Fruit fly (Drosophila melanogaster) whole organism, prepupa: Measurements from ENCODE around the gene CtsF.
A peak's percentile ranks its signal among the peaks of the same experiment; 100 is the strongest.

Experiments
- CG10631 ChIP-seq: fragments of 200-800 bp; sonication (Bioruptor generic); optimal IDR thresholded peaks from 2 replicates; lab custom pipeline; 2016; ENCODE audit warnings: missing biosample characterization, missing genetic modification characterization
- CG10669 ChIP-seq: fragments of 200-800 bp; sonication (Bioruptor generic); optimal IDR thresholded peaks from 3 replicates; lab custom pipeline; 2018; ENCODE audit warnings: missing biosample characterization, mild to moderate bottlenecking, missing genetic modification characterization, moderate library complexity
- CG11294 ChIP-seq: fragments of 200-800 bp; sonication (Bioruptor generic); IDR thresholded peaks from 2 replicates; pipeline ENCODE4 v1.3.6; 2022; ENCODE audit warnings: missing biosample characterization, missing genetic modification characterization
- CG11902 ChIP-seq: fragments of 200-800 bp; sonication (Bioruptor generic); optimal IDR thresholded peaks from 3 replicates; lab custom pipeline; 2016; ENCODE audit warnings: missing biosample characterization, missing genetic modification characterization
- CG15336 ChIP-seq: fragments of 200-800 bp; sonication (Bioruptor generic); IDR thresholded peaks from 2 replicates; pipeline ENCODE4 v1.3.6; 2022; ENCODE audit warnings: missing biosample characterization, missing genetic modification characterization
- CG1621 ChIP-seq: fragments of 200-800 bp; sonication (Bioruptor generic); optimal IDR thresholded peaks from 3 replicates; lab custom pipeline; 2018; ENCODE audit warnings: missing biosample characterization, mild to moderate bottlenecking, missing genetic modification characterization
- CG16779 ChIP-seq: fragments of 200-800 bp; sonication (Bioruptor generic); optimal IDR thresholded peaks from 3 replicates; lab custom pipeline; 2017; ENCODE audit warnings: missing biosample characterization, mild to moderate bottlenecking, missing genetic modification characterization
- CG32006 ChIP-seq: fragments of 200-800 bp; sonication (Bioruptor generic); optimal IDR thresholded peaks from 3 replicates; lab custom pipeline; 2017; ENCODE audit warnings: missing biosample characterization, mild to moderate bottlenecking, missing genetic modification characterization
- CG34406 ChIP-seq: fragments of 200-800 bp; sonication (Bioruptor generic); optimal IDR thresholded peaks from 3 replicates; lab custom pipeline; 2016; ENCODE audit warnings: missing biosample characterization, missing genetic modification characterization
- CG3919 ChIP-seq: fragments of 200-800 bp; sonication (Bioruptor generic); optimal IDR thresholded peaks from 3 replicates; lab custom pipeline; 2016; ENCODE audit warnings: missing biosample characterization, missing genetic modification characterization
- CG4318 ChIP-seq: fragments of 200-800 bp; sonication (Bioruptor generic); optimal IDR thresholded peaks from 3 replicates; lab custom pipeline; 2017; ENCODE audit warnings: missing biosample characterization, mild to moderate bottlenecking, missing genetic modification characterization
- CG6163 ChIP-seq: fragments of 200-800 bp; sonication (Bioruptor generic); IDR thresholded peaks from 3 replicates; pipeline ENCODE4 v1.3.6; 2022; ENCODE audit warnings: missing biosample characterization, missing genetic modification characterization
- CG6276 ChIP-seq: fragments of 200-800 bp; sonication (Bioruptor generic); optimal IDR thresholded peaks from 2 replicates; lab custom pipeline; 2017; ENCODE audit warnings: missing biosample characterization, mild to moderate bottlenecking, missing genetic modification characterization
- CG6792 ChIP-seq: fragments of 200-800 bp; sonication (Bioruptor generic); optimal IDR thresholded peaks from 3 replicates; lab custom pipeline; 2016; ENCODE audit warnings: missing biosample characterization, missing genetic modification characterization
- CG6808 ChIP-seq: fragments of 200-800 bp; sonication (Bioruptor generic); optimal IDR thresholded peaks from 3 replicates; lab custom pipeline; 2017; ENCODE audit warnings: missing biosample characterization, missing genetic modification characterization, mild to moderate bottlenecking, moderate library complexity, missing genetic modification reagents
- CG6854 ChIP-seq: fragments of 200-800 bp; sonication (Bioruptor generic); optimal IDR thresholded peaks from 2 replicates; lab custom pipeline; 2017; ENCODE audit warnings: missing biosample characterization, mild to moderate bottlenecking, missing genetic modification characterization
- CG7368 ChIP-seq: fragments of 200-800 bp; sonication (Bioruptor generic); optimal IDR thresholded peaks from 3 replicates; lab custom pipeline; 2016; ENCODE audit warnings: missing biosample characterization, missing genetic modification characterization
- CG8119 ChIP-seq: fragments of 200-800 bp; sonication (Bioruptor generic); IDR thresholded peaks from 3 replicates; pipeline ENCODE4 v1.3.6; 2022; ENCODE audit warnings: missing biosample characterization, missing genetic modification characterization
- CG8632 ChIP-seq: fragments of 200-800 bp; sonication (Bioruptor generic); optimal IDR thresholded peaks from 3 replicates; lab custom pipeline; 2016; ENCODE audit warnings: missing biosample characterization, missing genetic modification characterization
- Eip75B ChIP-seq: fragments of 200-800 bp; sonication (Bioruptor generic); optimal IDR thresholded peaks from 3 replicates; lab custom pipeline; 2016; ENCODE audit warnings: missing biosample characterization, missing genetic modification characterization
- Eip78C ChIP-seq: fragments of 200-800 bp; sonication (Bioruptor generic); peaks from one replicate; lab custom pipeline; 2016; ENCODE audit warnings: missing biosample characterization, missing genetic modification characterization
- Eip93F ChIP-seq: fragments of 200-800 bp; sonication (Bioruptor generic); optimal IDR thresholded peaks from 2 replicates; lab custom pipeline; 2016; ENCODE audit warnings: missing biosample characterization, mild to moderate bottlenecking, missing genetic modification characterization
- Ets21C ChIP-seq: fragments of 200-800 bp; sonication (Bioruptor generic); optimal IDR thresholded peaks from 3 replicates; lab custom pipeline; 2016; ENCODE audit warnings: missing biosample characterization, missing genetic modification characterization
- Ets96B ChIP-seq: fragments of 200-800 bp; optimal IDR thresholded peaks from 2 replicates; lab custom pipeline; 2019; ENCODE audit warnings: missing biosample characterization, mild to moderate bottlenecking, missing genetic modification characterization, moderate library complexity
- Gug ChIP-seq: fragments of 200-800 bp; sonication (Bioruptor generic); IDR thresholded peaks from 2 replicates; pipeline ENCODE4 v1.3.6; 2022; ENCODE audit warnings: missing biosample characterization, missing genetic modification characterization
- Hr38 ChIP-seq: sonication (Bioruptor generic); optimal IDR thresholded peaks from 2 replicates; lab custom pipeline; 2016; ENCODE audit warnings: missing biosample characterization, missing genetic modification characterization
- Hr39 ChIP-seq: fragments of 200-800 bp; sonication (Bioruptor generic); optimal IDR thresholded peaks from 2 replicates; lab custom pipeline; 2016; ENCODE audit warnings: missing biosample characterization, missing genetic modification characterization
- Hr4 ChIP-seq: fragments of 200-800 bp; sonication (Bioruptor generic); optimal IDR thresholded peaks from 3 replicates; lab custom pipeline; 2016; ENCODE audit warnings: missing biosample characterization, missing genetic modification characterization
- Met ChIP-seq: fragments of 200-800 bp; sonication (Bioruptor generic); optimal IDR thresholded peaks from 3 replicates; lab custom pipeline; 2016; ENCODE audit warnings: missing biosample characterization, missing genetic modification characterization
- OdsH ChIP-seq: fragments of 200-800 bp; sonication (Bioruptor generic); optimal IDR thresholded peaks from 3 replicates; lab custom pipeline; 2016; ENCODE audit warnings: missing biosample characterization, missing genetic modification characterization
- Smox ChIP-seq: fragments of 200-800 bp; sonication (Bioruptor generic); optimal IDR thresholded peaks from 3 replicates; lab custom pipeline; 2016; ENCODE audit warnings: missing biosample characterization, missing genetic modification characterization
- Sox102F ChIP-seq: fragments of 200-800 bp; sonication (Bioruptor generic); optimal IDR thresholded peaks from 2 replicates; lab custom pipeline; 2016; ENCODE audit warnings: missing biosample characterization, mild to moderate bottlenecking, missing genetic modification characterization
- achi ChIP-seq: fragments of 200-800 bp; sonication (Bioruptor generic); optimal IDR thresholded peaks from 3 replicates; lab custom pipeline; 2016; ENCODE audit warnings: missing biosample characterization, missing genetic modification characterization
- acj6 ChIP-seq: fragments of 200-800 bp; sonication (Bioruptor generic); optimal IDR thresholded peaks from 3 replicates; lab custom pipeline; 2016; ENCODE audit warnings: missing biosample characterization, missing genetic modification characterization
- cyc ChIP-seq: fragments of 200-800 bp; sonication (Bioruptor generic); optimal IDR thresholded peaks from 3 replicates; lab custom pipeline; 2016; ENCODE audit warnings: missing biosample characterization, missing genetic modification characterization
- dac ChIP-seq: fragments of 200-800 bp; sonication (Bioruptor generic); optimal IDR thresholded peaks from 2 replicates; lab custom pipeline; 2017; ENCODE audit warnings: missing biosample characterization, mild to moderate bottlenecking, missing genetic modification characterization
- eg ChIP-seq: fragments of 200-800 bp; sonication (Bioruptor generic); IDR thresholded peaks from 3 replicates; pipeline ENCODE4 v1.3.6; 2022; ENCODE audit warnings: missing biosample characterization, missing genetic modification characterization
- esn ChIP-seq: fragments of 200-800 bp; sonication (Bioruptor generic); optimal IDR thresholded peaks from 2 replicates; lab custom pipeline; 2016; ENCODE audit warnings: missing biosample characterization, mild to moderate bottlenecking, missing genetic modification characterization, moderate library complexity
- fd59A ChIP-seq: fragments of 200-800 bp; sonication (Bioruptor generic); optimal IDR thresholded peaks from 2 replicates; lab custom pipeline; 2017; ENCODE audit warnings: missing biosample characterization, mild to moderate bottlenecking, missing genetic modification characterization, missing genetic modification reagents
- fd85E ChIP-seq: fragments of 200-800 bp; sonication (Bioruptor generic); optimal IDR thresholded peaks from 3 replicates; lab custom pipeline; 2016; ENCODE audit warnings: missing biosample characterization, missing genetic modification characterization
- fkh ChIP-seq: fragments of 200-800 bp; sonication (Bioruptor generic); optimal IDR thresholded peaks from 3 replicates; lab custom pipeline; 2017; ENCODE audit warnings: missing biosample characterization, mild to moderate bottlenecking, missing genetic modification characterization, moderate library complexity
- lz ChIP-seq: fragments of 200-800 bp; sonication (Bioruptor generic); optimal IDR thresholded peaks from 3 replicates; lab custom pipeline; 2016; ENCODE audit warnings: missing biosample characterization, missing genetic modification characterization
- net ChIP-seq: fragments of 200-800 bp; sonication (Bioruptor generic); optimal IDR thresholded peaks from 3 replicates; lab custom pipeline; 2016; ENCODE audit warnings: missing biosample characterization, missing genetic modification characterization
- pdm3 ChIP-seq: fragments of 200-800 bp; sonication (Bioruptor generic); optimal IDR thresholded peaks from 3 replicates; lab custom pipeline; 2016; ENCODE audit warnings: missing biosample characterization, missing genetic modification characterization
- salr ChIP-seq, 2 experiments: fragments of 200-800 bp; sonication (Bioruptor generic); optimal IDR thresholded peaks; 3 replicates each; lab custom pipeline; 2016 to 2018; ENCODE audit warnings: missing biosample characterization in 2 of 2, missing genetic modification characterization in 2 of 2, mild to moderate bottlenecking in 1 of 2
- spab ChIP-seq: fragments of 200-800 bp; sonication (Bioruptor generic); optimal IDR thresholded peaks from 2 replicates; lab custom pipeline; 2017; ENCODE audit warnings: missing biosample characterization, mild to moderate bottlenecking, missing genetic modification characterization, missing genetic modification reagents
- svp ChIP-seq: fragments of 200-800 bp; sonication (Bioruptor generic); peaks from one replicate; lab custom pipeline; 2016; ENCODE audit warnings: missing biosample characterization, missing genetic modification characterization
- topi ChIP-seq: fragments of 200-800 bp; sonication (Bioruptor generic); optimal IDR thresholded peaks from 3 replicates; lab custom pipeline; 2016; ENCODE audit warnings: missing biosample characterization, missing genetic modification characterization
- vri ChIP-seq: fragments of 200-800 bp; sonication (Bioruptor generic); optimal IDR thresholded peaks from 3 replicates; lab custom pipeline; 2016; ENCODE audit warnings: missing biosample characterization, mild to moderate bottlenecking, missing genetic modification characterization

The CtsF gene

dm6 chr3R:5212759-5213053, 38.8 kb downstream of the CtsF start:
- no peak for TF ChIP-seq CG32006 (GFP tag; lab: Kevin White, UChicago)
- no peak for TF ChIP-seq CG15336 (GFP tag; lab: Robert Waterston, UW)
- TF ChIP-seq CG8119 (GFP tag; lab: Robert Waterston, UW), result no peak
- TF ChIP-seq spab (GFP tag; lab: Kevin White, UChicago), result no peak

dm6 chr3R:5211901-5212758, 39.4 kb downstream of the CtsF start:
- TF ChIP-seq CG4318 (GFP tag; lab: Kevin White, UChicago) (no peak), fd59A (peak; percentile 56), CG6808 (GFP tag; lab: Kevin White, UChicago) (peak; percentile 72), CG10669 (GFP tag; lab: Kevin White, UChicago) (peak; percentile 63), CG8632 (GFP tag; lab: Kevin White, UChicago) (peak; percentile 27), dac (GFP tag; lab: Kevin White, UChicago) (no peak), CG16779 (tag; lab: Kevin White, UChicago) (peak; percentile 18), Smox (GFP tag; lab: Kevin White, UChicago) (no peak), net (no peak), salr (GFP tag; optimal IDR thresholded peaks at IDR 0.05; lab: Kevin White, UChicago) (peak in 1 of 2 experiments; percentile 20), CG8119 (GFP tag; lab: Robert Waterston, UW) (0 out of 3 replicates have a peak, but pooled peaks have one; percentile 39), Hr38 (GFP tag; lab: Kevin White, UChicago) (no peak), CG6854 (GFP tag; lab: Kevin White, UChicago) (no peak), fd85E (no peak), CG15336 (GFP tag; lab: Robert Waterston, UW) (0 out of 2 replicates have a peak, but pooled peaks have one; percentile 35), esn (peak; percentile 37), CG7368 (no peak), Sox102F (no peak), vri (GFP tag; lab: Kevin White, UChicago) (no peak), topi (GFP tag; lab: Kevin White, UChicago) (peak; percentile 23), achi (GFP tag; lab: Kevin White, UChicago) (peak; percentile 43), Ets21C (GFP tag; lab: Kevin White, UChicago) (no peak), lz (peak; percentile 13), Ets96B (peak; percentile 65), Eip78C (GFP tag; lab: Kevin White, UChicago) (peak; percentile 73), OdsH (GFP tag; lab: Kevin White, UChicago) (peak; percentile 49), acj6 (GFP tag; lab: Kevin White, UChicago) (peak; percentile 41), CG6792 (GFP tag; lab: Kevin White, UChicago) (peak; percentile 25), CG1621 (tag; lab: Kevin White, UChicago) (peak; percentile 36), CG11294 (GFP tag; lab: Robert Waterston, UW) (no peak), Met (GFP tag; lab: Kevin White, UChicago) (peak; percentile 26), Hr39 (GFP tag; lab: Kevin White, UChicago) (peak; percentile 2), CG34406 (GFP tag; lab: Kevin White, UChicago) (peak; percentile 9), Gug (GFP tag; lab: Robert Waterston, UW) (0 out of 2 replicates have a peak, but pooled peaks have one; percentile 16), CG6163 (GFP tag; lab: Robert Waterston, UW) (peak; percentile 28; the same call in 1 of the 3 replicates), svp (GFP tag; lab: Kevin White, UChicago) (peak; percentile 79), fkh (GFP tag; lab: Kevin White, UChicago) (no peak), Eip75B (peak; percentile 71), Eip93F (GFP tag; lab: Kevin White, UChicago) (no peak), CG10631 (GFP tag; lab: Kevin White, UChicago) (peak; percentile 50), cyc (GFP tag; lab: Kevin White, UChicago) (no peak), eg (GFP tag; lab: Robert Waterston, UW) (no peak), spab (GFP tag; lab: Kevin White, UChicago) (peak; percentile 49), CG6276 (GFP tag; lab: Kevin White, UChicago) (peak; percentile 23), CG11902 (GFP tag; lab: Kevin White, UChicago) (no peak), CG3919 (peak; percentile 65), pdm3 (GFP tag; lab: Kevin White, UChicago) (peak; percentile 49), Hr4 (GFP tag; lab: Kevin White, UChicago) (peak; percentile 10)
